Worm (Caenorhabditis elegans): Measurements from ENCODE around the gene srm-6.

ce11 chrV:14294396-14294795, 42.4 kb upstream of the srm-6 start, which contains the start of gene F14D7.9:
- TF ChIP-seq ces-1 (GFP tag; optimal IDR thresholded peaks at IDR 0.05): no peak
- no peak for TF ChIP-seq unc-39 (tag; optimal IDR thresholded peaks at IDR 0.05)
- TF ChIP-seq nhr-237 (tag; optimal IDR thresholded peaks at IDR 0.05): no peak
- no peak for TF ChIP-seq unc-62 (GFP tag; optimal IDR thresholded peaks at IDR 0.05)
- TF ChIP-seq lsy-2 (tag; optimal IDR thresholded peaks at IDR 0.05): no peak
- TF ChIP-seq lin-32 (GFP tag; optimal IDR thresholded peaks at IDR 0.05): no peak
- TF ChIP-seq mep-1 (tag; optimal IDR thresholded peaks at IDR 0.05): no peak
- TF ChIP-seq mab-5 (tag; optimal IDR thresholded peaks at IDR 0.05): no peak
- no peak for TF ChIP-seq nhr-76 (tag; optimal IDR thresholded peaks at IDR 0.05)
- TF ChIP-seq snpc-4 (tag; optimal IDR thresholded peaks at IDR 0.05): no peak
- TF ChIP-seq flh-1 (GFP tag; optimal IDR thresholded peaks at IDR 0.05): no peak

Data from whole organism, mixed stage, embryonic.